Fruit fly (Drosophila melanogaster) whole organism, embryonic: ENCODE data around the gene Or67d.
A peak's percentile ranks its signal among the peaks of the same experiment; 100 is the strongest.

ENCODE experiments used
- Bteb2 ChIP-seq: fragments of 200-800 bp; sonication (Bioruptor generic); optimal IDR thresholded peaks from 2 replicates; lab custom pipeline; 2016; ENCODE audit warnings: missing biosample characterization, missing genetic modification characterization
- CG11093 ChIP-seq: fragments of 200-800 bp; sonication (Bioruptor generic); IDR thresholded peaks from 3 replicates; pipeline ENCODE4 v1.3.6; 2022; ENCODE audit warnings: missing biosample characterization, missing genetic modification characterization
- CG17359 ChIP-seq: fragments of 200-800 bp; sonication (Bioruptor generic); optimal IDR thresholded peaks from 3 replicates; lab custom pipeline; 2018; ENCODE audit warnings: missing biosample characterization, mild to moderate bottlenecking, missing genetic modification characterization, moderate library complexity
- CG1792 ChIP-seq: fragments of 200-800 bp; sonication (Bioruptor generic); optimal IDR thresholded peaks from 2 replicates; lab custom pipeline; 2016; ENCODE audit warnings: missing biosample characterization, missing genetic modification characterization
- CG18476 ChIP-seq: fragments of 200-800 bp; sonication (Bioruptor generic); optimal IDR thresholded peaks from 2 replicates; lab custom pipeline; 2016; ENCODE audit warnings: missing biosample characterization, mild to moderate bottlenecking, missing genetic modification characterization
- CG2202 ChIP-seq: fragments of 200-800 bp; sonication (Bioruptor generic); optimal IDR thresholded peaks from 2 replicates; lab custom pipeline; 2018; ENCODE audit warnings: missing biosample characterization, mild to moderate bottlenecking, missing genetic modification characterization
- CG4404 ChIP-seq: fragments of 200-800 bp; sonication (Bioruptor generic); IDR thresholded peaks from 2 replicates; pipeline ENCODE4 v1.3.6; 2022; ENCODE audit warnings: missing biosample characterization, missing genetic modification characterization
- CG5953 ChIP-seq: fragments of 200-800 bp; sonication (Bioruptor generic); IDR thresholded peaks from 2 replicates; pipeline ENCODE4 v1.3.6; 2022; ENCODE audit warnings: missing biosample characterization, missing genetic modification characterization
- CG7987 ChIP-seq: fragments of 200-800 bp; sonication (Bioruptor generic); optimal IDR thresholded peaks from 2 replicates; lab custom pipeline; 2018; ENCODE audit warnings: missing biosample characterization, mild to moderate bottlenecking, missing genetic modification characterization, moderate library complexity
- CG8359 ChIP-seq: fragments of 200-800 bp; sonication (Bioruptor generic); optimal IDR thresholded peaks from 2 replicates; lab custom pipeline; 2017; ENCODE audit warnings: missing biosample characterization, mild to moderate bottlenecking, missing genetic modification characterization, borderline replicate concordance
- CG8388 ChIP-seq: fragments of 200-800 bp; sonication (Bioruptor generic); optimal IDR thresholded peaks from 2 replicates; lab custom pipeline; 2019; ENCODE audit warnings: missing biosample characterization, mild to moderate bottlenecking, missing genetic modification characterization, moderate library complexity
- CG8924 ChIP-seq: fragments of 200-800 bp; optimal IDR thresholded peaks from 3 replicates; lab custom pipeline; 2019; ENCODE audit warnings: missing biosample characterization, mild to moderate bottlenecking, missing genetic modification characterization, moderate library complexity
- CG9609 ChIP-seq: fragments of 200-800 bp; sonication (Bioruptor generic); optimal IDR thresholded peaks from 3 replicates; lab custom pipeline; 2016; ENCODE audit warnings: missing biosample characterization, missing genetic modification characterization
- CG9727 ChIP-seq: fragments of 200-800 bp; sonication (Bioruptor generic); optimal IDR thresholded peaks from 3 replicates; lab custom pipeline; 2017; ENCODE audit warnings: missing biosample characterization, mild to moderate bottlenecking, missing genetic modification characterization
- Dref ChIP-seq: fragments of 200-800 bp; sonication (Bioruptor generic); IDR thresholded peaks from 2 replicates; pipeline ENCODE4 v1.3.6; 2022; ENCODE audit warnings: missing biosample characterization, missing genetic modification characterization
- Ets65A ChIP-seq: fragments of 200-800 bp; sonication (Bioruptor generic); peaks from one replicate; lab custom pipeline; 2016; ENCODE audit warnings: missing biosample characterization, missing genetic modification characterization
- Ets97D ChIP-seq: fragments of 200-800 bp; sonication (Bioruptor generic); optimal IDR thresholded peaks from 3 replicates; lab custom pipeline; 2016; ENCODE audit warnings: missing biosample characterization, missing genetic modification characterization
- H2.0 ChIP-seq: fragments of 200-800 bp; sonication (Bioruptor generic); IDR thresholded peaks from 2 replicates; pipeline ENCODE4 v1.3.6; 2022; ENCODE audit warnings: missing biosample characterization, missing genetic modification characterization
- HmgD ChIP-seq: fragments of 200-800 bp; sonication (Bioruptor generic); optimal IDR thresholded peaks from 3 replicates; lab custom pipeline; 2016; ENCODE audit warnings: missing biosample characterization, missing genetic modification characterization
- HmgZ ChIP-seq: fragments of 200-800 bp; sonication (Bioruptor generic); optimal IDR thresholded peaks from 2 replicates; lab custom pipeline; 2018; ENCODE audit warnings: missing biosample characterization, mild to moderate bottlenecking, missing genetic modification characterization
- Mes4 ChIP-seq: fragments of 200-800 bp; sonication (Bioruptor generic); optimal IDR thresholded peaks from 2 replicates; lab custom pipeline; 2016; ENCODE audit warnings: missing biosample characterization, missing genetic modification characterization
- Nf-YC ChIP-seq: fragments of 200-800 bp; optimal IDR thresholded peaks from 3 replicates; lab custom pipeline; 2019; ENCODE audit warnings: missing biosample characterization, mild to moderate bottlenecking, missing genetic modification characterization, moderate library complexity
- Rfx ChIP-seq: fragments of 200-800 bp; sonication (Bioruptor generic); IDR thresholded peaks from 2 replicates; pipeline ENCODE4 v1.3.6; 2022; ENCODE audit warnings: missing biosample characterization, missing genetic modification characterization
- Stat92E ChIP-seq, 3 experiments: fragments of >200 bp in 2 of 3; fragments of 200-800 bp in 1 of 3; sonication (Bioruptor generic) in 1 of 3; optimal IDR thresholded peaks; 2 replicates each; lab custom pipeline; 2017 to 2019; ENCODE audit warnings: missing biosample characterization in 3 of 3, missing genetic modification characterization in 3 of 3, mild to moderate bottlenecking in 1 of 3, moderate library complexity in 1 of 3
- Tbp ChIP-seq: fragments of >200 bp; optimal IDR thresholded peaks from 2 replicates; lab custom pipeline; 2018; ENCODE audit warnings: missing biosample characterization, missing genetic modification characterization
- abd-A ChIP-seq: fragments of 200-800 bp; sonication (Bioruptor generic); optimal IDR thresholded peaks from 3 replicates; lab custom pipeline; 2019; ENCODE audit warnings: missing biosample characterization, mild to moderate bottlenecking, missing genetic modification characterization, moderate library complexity
- amos ChIP-seq: fragments of 200-800 bp; sonication (Bioruptor generic); IDR thresholded peaks from 2 replicates; pipeline ENCODE4 v1.3.6; 2022; ENCODE audit warnings: missing biosample characterization, missing genetic modification characterization; ENCODE audit not compliant: partially characterized antibody
- bsh ChIP-seq, 2 experiments: fragments of 200-800 bp; sonication (Bioruptor generic); optimal IDR thresholded peaks; 2 replicates each; lab custom pipeline; 2017 to 2018; ENCODE audit warnings: mild to moderate bottlenecking in 2 of 2, missing biosample characterization in 2 of 2, missing genetic modification characterization in 2 of 2, moderate library complexity in 1 of 2
- cg ChIP-seq: fragments of 200-800 bp; sonication (Bioruptor generic); optimal IDR thresholded peaks from 3 replicates; lab custom pipeline; 2019; ENCODE audit warnings: missing biosample characterization, mild to moderate bottlenecking, missing genetic modification characterization, moderate library complexity
- dysf ChIP-seq: fragments of 200-800 bp; sonication (Bioruptor generic); IDR thresholded peaks from 3 replicates; pipeline ENCODE4 v1.3.6; 2022; ENCODE audit warnings: missing biosample characterization, missing genetic modification characterization
- en ChIP-seq: fragments of 200-800 bp; sonication (Bioruptor generic); optimal IDR thresholded peaks from 2 replicates; lab custom pipeline; 2016; ENCODE audit warnings: missing biosample characterization, missing genetic modification characterization
- ewg ChIP-seq: fragments of 200-800 bp; sonication (Bioruptor generic); optimal IDR thresholded peaks from 3 replicates; lab custom pipeline; 2017; ENCODE audit warnings: mild to moderate bottlenecking, missing biosample characterization, missing genetic modification reagents, missing genetic modification characterization
- ftz-f1 ChIP-seq: fragments of 200-800 bp; sonication (Bioruptor generic); optimal IDR thresholded peaks from 2 replicates; lab custom pipeline; 2016; ENCODE audit warnings: missing biosample characterization, missing genetic modification characterization
- ham ChIP-seq: fragments of 200-800 bp; sonication (Bioruptor generic); IDR thresholded peaks from 2 replicates; pipeline ENCODE4 v1.3.6; 2022; ENCODE audit warnings: missing biosample characterization, missing genetic modification characterization
- hkb ChIP-seq, 2 experiments: fragments of 200-800 bp in 1 of 2; fragments of >200 bp in 1 of 2; sonication (Bioruptor generic) in 1 of 2; IDR thresholded peaks in 1 of 2; optimal IDR thresholded peaks in 1 of 2; 2 replicates each; pipeline versions ENCODE4 v1.3.6 to Lab custom; 2017 to 2022; ENCODE audit warnings: missing biosample characterization in 1 of 2, missing genetic modification characterization in 1 of 2
- lbe ChIP-seq: fragments of 200-800 bp; sonication (Bioruptor generic); optimal IDR thresholded peaks from 2 replicates; lab custom pipeline; 2016; ENCODE audit warnings: missing biosample characterization, mild to moderate bottlenecking, missing genetic modification characterization
- lov ChIP-seq, 2 experiments: fragments of 200-800 bp in 1 of 2; fragments of >200 bp in 1 of 2; sonication (Bioruptor generic) in 1 of 2; IDR thresholded peaks in 1 of 2; optimal IDR thresholded peaks in 1 of 2; 2 replicates in 1 of 2; 3 replicates in 1 of 2; pipeline versions ENCODE4 v1.3.6 to Lab custom; 2017 to 2022; ENCODE audit warnings: missing biosample characterization in 1 of 2, missing genetic modification characterization in 1 of 2
- nmo ChIP-seq: fragments of 200-800 bp; sonication (Bioruptor generic); optimal IDR thresholded peaks from 2 replicates; lab custom pipeline; 2018; ENCODE audit warnings: missing biosample characterization, mild to moderate bottlenecking, missing genetic modification characterization, moderate library complexity
- pros ChIP-seq: fragments of 200-800 bp; sonication (Bioruptor generic); optimal IDR thresholded peaks from 3 replicates; lab custom pipeline; 2019; ENCODE audit warnings: missing biosample characterization, mild to moderate bottlenecking, missing genetic modification characterization, moderate library complexity
- sens-2 ChIP-seq: fragments of 200-800 bp; sonication (Bioruptor generic); IDR thresholded peaks from 2 replicates; pipeline ENCODE4 v1.3.6; 2022; ENCODE audit warnings: missing biosample characterization, missing genetic modification characterization
- seq ChIP-seq: fragments of 200-800 bp; sonication (Bioruptor generic); IDR thresholded peaks from 2 replicates; pipeline ENCODE4 v1.3.6; 2022; ENCODE audit warnings: missing biosample characterization, missing genetic modification characterization
- sqz ChIP-seq: fragments of 200-800 bp; sonication (Bioruptor generic); optimal IDR thresholded peaks from 3 replicates; lab custom pipeline; 2018; ENCODE audit warnings: missing biosample characterization, mild to moderate bottlenecking, missing genetic modification characterization
- toy ChIP-seq: fragments of 200-800 bp; sonication (Bioruptor generic); IDR thresholded peaks from 2 replicates; pipeline ENCODE4 v1.3.6; 2022; ENCODE audit warnings: missing biosample characterization, missing genetic modification characterization

The Or67d gene

DNA sequence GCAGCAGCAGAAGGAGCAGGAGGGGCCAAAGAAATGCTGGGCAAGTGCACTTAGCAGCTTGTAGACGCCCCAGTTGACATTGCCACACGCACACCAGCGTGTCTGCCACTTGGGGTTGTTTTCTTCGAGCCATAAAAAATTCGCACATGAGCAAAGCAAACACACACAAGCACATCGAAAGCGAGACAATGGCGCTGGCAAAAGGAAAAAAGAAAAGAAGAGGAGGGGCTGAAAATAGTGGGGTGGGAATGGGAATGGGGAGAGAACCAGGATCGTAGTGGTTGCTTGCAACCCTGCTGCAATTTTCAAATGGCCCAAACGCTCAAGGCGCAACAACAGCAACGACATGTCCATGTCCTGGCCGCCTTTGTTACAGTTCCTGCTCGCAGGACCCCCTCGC is 25.9 kb upstream of the Or67d start:
- TF ChIP-seq Nf-YC (tag; lab: Kevin White, UChicago) (peak; percentile 46), CG8359 (GFP tag; lab: Kevin White, UChicago) (no peak), H2.0 (no peak), CG17359 (no peak), seq (GFP tag; lab: Robert Waterston, UW) (peak; percentile 52; the same call in 1 of the 2 replicates), CG9609 (no peak), Tbp (no peak), ewg (GFP tag; lab: Kevin White, UChicago) (peak; percentile 18), nmo (GFP tag; lab: Kevin White, UChicago) (no peak), CG11093 (GFP tag; lab: Robert Waterston, UW) (no peak), hkb (optimal IDR thresholded peaks at IDR 0.05; lab: Kevin White, UChicago) (no peak), hkb (GFP tag; IDR thresholded peaks at IDR 0.05; lab: Robert Waterston, UW) (no peak), toy (GFP tag; lab: Robert Waterston, UW) (no peak), Ets97D (no peak), sqz (GFP tag; lab: Kevin White, UChicago) (peak; percentile 76), amos (no peak), pros (GFP tag; lab: Kevin White, UChicago) (peak; percentile 47), abd-A (tag; lab: Kevin White, UChicago) (no peak), cg (GFP tag; lab: Kevin White, UChicago) (peak; percentile 37), bsh (GFP tag; optimal IDR thresholded peaks at IDR 0.05; lab: Kevin White, UChicago) (no peak)
- TF ChIP-seq, all 482 proteins: peak for 6

DNA sequence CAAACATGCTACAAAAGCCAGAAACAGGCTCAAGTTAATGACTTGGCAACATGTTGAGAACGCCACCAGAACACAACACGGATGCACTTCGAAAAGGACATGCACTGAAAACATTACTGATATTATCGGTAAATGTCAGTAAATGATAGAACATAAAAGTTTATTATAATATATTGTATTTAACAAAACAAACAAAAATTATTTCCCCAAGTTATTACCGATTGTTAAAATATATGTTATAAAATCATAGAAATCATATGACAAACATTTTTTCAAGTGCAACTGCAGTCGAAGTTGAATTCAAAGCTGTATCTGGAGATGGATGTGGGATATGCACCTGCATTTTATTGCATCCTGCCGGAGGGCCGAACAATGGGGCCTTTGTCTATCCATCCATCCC is 25.4 kb upstream of the Or67d start:
- TF ChIP-seq CG18476 (GFP tag; lab: Kevin White, UChicago) = no peak
- no peak for TF ChIP-seq ham (GFP tag; lab: Robert Waterston, UW)
- no peak for TF ChIP-seq CG5953 (GFP tag; lab: Robert Waterston, UW)
- TF ChIP-seq CG9727 = no peak
- TF ChIP-seq HmgD = no peak
- TF ChIP-seq dysf (GFP tag; lab: Robert Waterston, UW) = no peak
- TF ChIP-seq Mes4 (GFP tag; lab: Kevin White, UChicago) = no peak
- TF ChIP-seq lbe (GFP tag; lab: Kevin White, UChicago) = no peak
- TF ChIP-seq Nf-YC (tag; lab: Kevin White, UChicago) = no peak
- TF ChIP-seq Stat92E (GFP tag; optimal IDR thresholded peaks at IDR 0.05; lab: Kevin White, UChicago) = no peak
- no peak for TF ChIP-seq Bteb2 (GFP tag; lab: Kevin White, UChicago)
- no peak for TF ChIP-seq ftz-f1 (GFP tag; lab: Kevin White, UChicago)
- no peak for TF ChIP-seq CG1792
- no peak for TF ChIP-seq Rfx (GFP tag; lab: Robert Waterston, UW)
- TF ChIP-seq HmgZ (tag; lab: Kevin White, UChicago) = no peak
- TF ChIP-seq sqz (GFP tag; lab: Kevin White, UChicago) = no peak

DNA sequence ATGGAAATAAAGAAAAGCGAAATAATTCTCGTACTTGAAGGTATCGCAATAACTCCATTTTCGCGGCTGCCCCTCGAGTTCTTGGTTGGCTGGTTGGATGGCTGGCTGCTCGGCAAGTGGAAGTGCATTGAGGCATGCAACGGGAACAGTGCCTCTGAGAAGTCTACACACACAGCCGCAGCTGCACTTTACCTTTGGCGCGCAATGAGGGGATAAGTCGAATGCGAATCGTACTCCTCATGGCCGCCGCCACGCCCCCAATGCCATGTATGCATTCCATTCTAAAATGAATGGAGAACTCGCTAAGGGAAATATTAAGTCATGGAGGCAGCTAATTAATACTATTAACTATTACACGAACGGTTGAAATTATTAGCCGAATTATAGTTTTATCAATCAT is 23.2 kb upstream of the Or67d start:
- TF ChIP-seq sens-2 (GFP tag; lab: Robert Waterston, UW) = no peak
- TF ChIP-seq Ets65A = peak; percentile 73
- no peak for TF ChIP-seq CG4404 (GFP tag; lab: Robert Waterston, UW)
- TF ChIP-seq CG8924 (tag; lab: Kevin White, UChicago) = no peak
- TF ChIP-seq CG2202 (tag; lab: Kevin White, UChicago) = no peak
- peak; percentile 78 for TF ChIP-seq CG8388 (GFP tag; lab: Kevin White, UChicago)
- TF ChIP-seq en (GFP tag; lab: Kevin White, UChicago) = no peak
- TF ChIP-seq lov (optimal IDR thresholded peaks at IDR 0.05; lab: Kevin White, UChicago) = no peak
- TF ChIP-seq lov (GFP tag; IDR thresholded peaks at IDR 0.05; lab: Robert Waterston, UW) = 0 out of 3 replicates have a peak, but pooled peaks have one; percentile 22
- TF ChIP-seq CG7987 (GFP tag; lab: Kevin White, UChicago) = no peak
- no peak for TF ChIP-seq Dref (GFP tag; lab: Robert Waterston, UW)
